Fruit fly (Drosophila melanogaster) whole organism, embryonic: Measurements from ENCODE around the gene CG5790.
A peak's percentile ranks its signal among the peaks of the same experiment; 100 is the strongest.

Source experiments
- CG10543 ChIP-seq: fragments of 200-800 bp; sonication (Bioruptor generic); optimal IDR thresholded peaks from 3 replicates; lab custom pipeline; 2017; ENCODE audit warnings: missing biosample characterization, mild to moderate bottlenecking, missing genetic modification characterization, moderate library complexity
- CG10654 ChIP-seq: fragments of 200-800 bp; sonication (Bioruptor generic); optimal IDR thresholded peaks from 2 replicates; lab custom pipeline; 2016; ENCODE audit warnings: missing biosample characterization, missing genetic modification characterization
- CG12744 ChIP-seq: fragments of 200-800 bp; sonication (Bioruptor generic); optimal IDR thresholded peaks from 2 replicates; lab custom pipeline; 2016; ENCODE audit warnings: missing biosample characterization, missing genetic modification characterization
- CG12942 ChIP-seq: fragments of 200-800 bp; sonication (Bioruptor generic); optimal IDR thresholded peaks from 3 replicates; lab custom pipeline; 2016; ENCODE audit warnings: missing biosample characterization, missing genetic modification characterization
- CG15073 ChIP-seq: fragments of 200-800 bp; sonication (Bioruptor generic); optimal IDR thresholded peaks from 2 replicates; lab custom pipeline; 2016; ENCODE audit warnings: missing biosample characterization, missing genetic modification characterization
- CG15514 ChIP-seq: fragments of 200-800 bp; sonication (Bioruptor generic); optimal IDR thresholded peaks from 3 replicates; lab custom pipeline; 2017; ENCODE audit warnings: missing biosample characterization, missing genetic modification characterization, mild to moderate bottlenecking, moderate library complexity, missing genetic modification reagents
- CG16813 ChIP-seq: fragments of 200-800 bp; sonication (Bioruptor generic); IDR thresholded peaks from 3 replicates; pipeline ENCODE4 v1.3.6; 2022; ENCODE audit warnings: missing biosample characterization, missing genetic modification characterization; ENCODE audit not compliant: partially characterized antibody
- CG16863 ChIP-seq: fragments of 200-800 bp; sonication (Bioruptor generic); optimal IDR thresholded peaks from 3 replicates; lab custom pipeline; 2016; ENCODE audit warnings: missing biosample characterization, missing genetic modification characterization
- CG18599 ChIP-seq: fragments of 200-800 bp; sonication (Bioruptor generic); optimal IDR thresholded peaks from 3 replicates; lab custom pipeline; 2017; ENCODE audit warnings: missing biosample characterization, missing genetic modification characterization, mild to moderate bottlenecking, moderate library complexity, missing genetic modification reagents
- CG2678 ChIP-seq: fragments of 200-800 bp; sonication (Bioruptor generic); optimal IDR thresholded peaks from 3 replicates; lab custom pipeline; 2019; ENCODE audit warnings: missing biosample characterization, mild to moderate bottlenecking, missing genetic modification characterization, moderate library complexity
- CG31388 ChIP-seq: fragments of 200-800 bp; sonication (Bioruptor generic); optimal IDR thresholded peaks from 2 replicates; lab custom pipeline; 2016; ENCODE audit warnings: missing biosample characterization, missing genetic modification characterization
- CG31441 ChIP-seq: fragments of 200-800 bp; sonication (Bioruptor generic); IDR thresholded peaks from 2 replicates; pipeline ENCODE4 v1.3.6; 2022; ENCODE audit warnings: missing biosample characterization, missing genetic modification characterization
- CG3995 ChIP-seq: fragments of 200-800 bp; sonication (Bioruptor generic); optimal IDR thresholded peaks from 3 replicates; lab custom pipeline; 2016; ENCODE audit warnings: missing biosample characterization, missing genetic modification characterization
- CG4820 ChIP-seq: fragments of 200-800 bp; sonication (Bioruptor generic); optimal IDR thresholded peaks from 3 replicates; lab custom pipeline; 2016; ENCODE audit warnings: missing biosample characterization, missing genetic modification characterization
- CG6765 ChIP-seq: fragments of 200-800 bp; sonication (Bioruptor generic); optimal IDR thresholded peaks from 3 replicates; lab custom pipeline; 2017; ENCODE audit warnings: missing biosample characterization, mild to moderate bottlenecking, missing genetic modification characterization
- CG8478 ChIP-seq: fragments of >200 bp; optimal IDR thresholded peaks from 2 replicates; lab custom pipeline; 2018
- CG9215 ChIP-seq: fragments of 200-800 bp; sonication (Bioruptor generic); IDR thresholded peaks from 2 replicates; pipeline ENCODE4 v1.3.6; 2022; ENCODE audit warnings: missing biosample characterization, missing genetic modification characterization
- CG9817 ChIP-seq: fragments of 200-800 bp; sonication (Bioruptor generic); optimal IDR thresholded peaks from 2 replicates; lab custom pipeline; 2018; ENCODE audit warnings: missing biosample characterization, mild to moderate bottlenecking, missing genetic modification characterization, moderate library complexity
- CG9876 ChIP-seq: fragments of 200-800 bp; sonication (Bioruptor generic); optimal IDR thresholded peaks from 2 replicates; lab custom pipeline; 2016; ENCODE audit warnings: missing biosample characterization, missing genetic modification characterization
- CG9932 ChIP-seq: fragments of 200-800 bp; sonication (Bioruptor generic); IDR thresholded peaks from 2 replicates; pipeline ENCODE4 v1.3.6; 2022; ENCODE audit warnings: missing biosample characterization, missing genetic modification characterization
- Ets65A ChIP-seq: fragments of 200-800 bp; sonication (Bioruptor generic); peaks from one replicate; lab custom pipeline; 2016; ENCODE audit warnings: missing biosample characterization, missing genetic modification characterization
- HLHmδ ChIP-seq: fragments of 200-800 bp; sonication (Bioruptor generic); optimal IDR thresholded peaks from 2 replicates; lab custom pipeline; 2018; ENCODE audit warnings: missing biosample characterization, mild to moderate bottlenecking, missing genetic modification characterization, moderate library complexity
- Hmr ChIP-seq: fragments of 200-800 bp; sonication (Bioruptor generic); optimal IDR thresholded peaks from 3 replicates; lab custom pipeline; 2017; ENCODE audit warnings: mild to moderate bottlenecking, missing biosample characterization, missing genetic modification reagents, missing genetic modification characterization
- Hr78 ChIP-seq, 2 experiments: fragments of 200-800 bp in 1 of 2; fragments of >200 bp in 1 of 2; sonication (Bioruptor generic) in 1 of 2; optimal IDR thresholded peaks; 2 replicates each; lab custom pipeline; 2017 to 2019; ENCODE audit warnings: missing biosample characterization in 2 of 2, missing genetic modification characterization in 2 of 2, mild to moderate bottlenecking in 1 of 2, moderate library complexity in 1 of 2
- Lpt ChIP-seq: fragments of >200 bp; optimal IDR thresholded peaks from 2 replicates; lab custom pipeline; 2018; ENCODE audit warnings: missing biosample characterization, missing genetic modification characterization
- MBD-R2 ChIP-seq: fragments of 200-800 bp; sonication (Bioruptor generic); IDR thresholded peaks from 2 replicates; pipeline ENCODE4 v1.3.6; 2022; ENCODE audit warnings: missing biosample characterization, missing genetic modification characterization
- Nf-YC ChIP-seq: fragments of 200-800 bp; optimal IDR thresholded peaks from 3 replicates; lab custom pipeline; 2019; ENCODE audit warnings: missing biosample characterization, mild to moderate bottlenecking, missing genetic modification characterization, moderate library complexity
- NfI ChIP-seq: fragments of 200-800 bp; sonication (Bioruptor generic); optimal IDR thresholded peaks from 3 replicates; lab custom pipeline; 2018; ENCODE audit warnings: missing biosample characterization, mild to moderate bottlenecking, missing genetic modification characterization, moderate library complexity
- Ptx1 ChIP-seq: fragments of 200-800 bp; sonication (Bioruptor generic); IDR thresholded peaks from 2 replicates; pipeline ENCODE4 v1.3.6; 2022; ENCODE audit warnings: missing biosample characterization, missing genetic modification characterization
- Usf ChIP-seq: fragments of 200-800 bp; sonication (Bioruptor generic); optimal IDR thresholded peaks from 2 replicates; lab custom pipeline; 2017; ENCODE audit warnings: missing genotype, missing biosample characterization, missing genetic modification characterization
- ac ChIP-seq: fragments of 200-800 bp; sonication (Bioruptor generic); optimal IDR thresholded peaks from 3 replicates; lab custom pipeline; 2017; ENCODE audit warnings: missing biosample characterization, mild to moderate bottlenecking, missing genetic modification characterization
- aop ChIP-seq: fragments of 200-800 bp; sonication (Bioruptor generic); IDR thresholded peaks from 2 replicates; pipeline ENCODE4 v1.3.6; 2022; ENCODE audit warnings: missing biosample characterization, missing genetic modification characterization
- bab2 ChIP-seq: fragments of 200-800 bp; sonication (Bioruptor generic); optimal IDR thresholded peaks from 2 replicates; lab custom pipeline; 2016; ENCODE audit warnings: missing biosample characterization, missing genetic modification characterization
- chif ChIP-seq, 2 experiments: fragments of 200-800 bp; sonication (Bioruptor generic); optimal IDR thresholded peaks; 3 replicates each; lab custom pipeline; 2016; ENCODE audit warnings: missing biosample characterization in 2 of 2, missing genetic modification characterization in 2 of 2
- dmrt99B ChIP-seq: fragments of 200-800 bp; sonication (Bioruptor generic); optimal IDR thresholded peaks from 2 replicates; lab custom pipeline; 2018; ENCODE audit warnings: missing biosample characterization, mild to moderate bottlenecking, missing genetic modification characterization, moderate library complexity
- emc ChIP-seq: fragments of 200-800 bp; sonication (Bioruptor generic); optimal IDR thresholded peaks from 2 replicates; lab custom pipeline; 2016; ENCODE audit warnings: missing biosample characterization, missing genetic modification characterization
- grau ChIP-seq: fragments of 200-800 bp; optimal IDR thresholded peaks from 3 replicates; lab custom pipeline; 2019; ENCODE audit warnings: missing biosample characterization, mild to moderate bottlenecking, missing genetic modification characterization, moderate library complexity
- jigr1 ChIP-seq: fragments of 200-800 bp; sonication (Bioruptor generic); IDR thresholded peaks from 3 replicates; pipeline ENCODE4 v1.3.6; 2022; ENCODE audit warnings: missing biosample characterization, missing genetic modification characterization
- knrl ChIP-seq: fragments of 200-800 bp; sonication (Bioruptor generic); IDR thresholded peaks from 3 replicates; pipeline ENCODE4 v1.3.6; 2022; ENCODE audit warnings: missing biosample characterization, missing genetic modification characterization; ENCODE audit not compliant: partially characterized antibody
- lbe ChIP-seq: fragments of 200-800 bp; sonication (Bioruptor generic); optimal IDR thresholded peaks from 2 replicates; lab custom pipeline; 2016; ENCODE audit warnings: missing biosample characterization, mild to moderate bottlenecking, missing genetic modification characterization
- lilli ChIP-seq: fragments of 200-800 bp; sonication (Bioruptor generic); optimal IDR thresholded peaks from 3 replicates; lab custom pipeline; 2016; ENCODE audit warnings: missing biosample characterization, missing genetic modification characterization
- pho ChIP-seq: fragments of 200-800 bp; sonication (Bioruptor generic); optimal IDR thresholded peaks from 2 replicates; lab custom pipeline; 2016; ENCODE audit warnings: missing biosample characterization, missing genetic modification characterization
- psq ChIP-seq: fragments of 200-800 bp; sonication (Bioruptor generic); optimal IDR thresholded peaks from 2 replicates; lab custom pipeline; 2017; ENCODE audit warnings: missing biosample characterization, missing genetic modification characterization
- sc ChIP-seq, 3 experiments: fragments of >200 bp in 2 of 3; fragments of 200-800 bp in 1 of 3; sonication (Bioruptor generic) in 1 of 3; optimal IDR thresholded peaks; 2 replicates in 2 of 3; 3 replicates in 1 of 3; lab custom pipeline; 2017; ENCODE audit warnings: mild to moderate bottlenecking in 1 of 3, missing biosample characterization in 1 of 3, missing genetic modification characterization in 1 of 3, missing genetic modification reagents in 1 of 3
- sima ChIP-seq: fragments of 200-800 bp; sonication (Bioruptor generic); optimal IDR thresholded peaks from 2 replicates; lab custom pipeline; 2016; ENCODE audit warnings: missing biosample characterization, missing genetic modification characterization
- slou ChIP-seq: fragments of 200-800 bp; sonication (Bioruptor generic); optimal IDR thresholded peaks from 3 replicates; lab custom pipeline; 2016; ENCODE audit warnings: missing biosample characterization, missing genetic modification characterization
- stwl ChIP-seq: fragments of 200-800 bp; sonication (Bioruptor generic); optimal IDR thresholded peaks from 3 replicates; lab custom pipeline; 2018; ENCODE audit warnings: missing biosample characterization, mild to moderate bottlenecking, missing genetic modification characterization, moderate library complexity
- tin ChIP-seq: fragments of 200-800 bp; sonication (Bioruptor generic); optimal IDR thresholded peaks from 3 replicates; lab custom pipeline; 2016; ENCODE audit warnings: missing biosample characterization, missing genetic modification characterization
- wek ChIP-seq: fragments of 200-800 bp; sonication (Bioruptor generic); optimal IDR thresholded peaks from 3 replicates; lab custom pipeline; 2018; ENCODE audit warnings: missing biosample characterization, mild to moderate bottlenecking, missing genetic modification characterization, moderate library complexity
- zen2 ChIP-seq: fragments of 200-800 bp; sonication (Bioruptor generic); IDR thresholded peaks from 3 replicates; pipeline ENCODE4 v1.3.6; 2022; ENCODE audit warnings: missing biosample characterization, missing genetic modification characterization; ENCODE audit not compliant: partially characterized antibody

The CG5790 gene

dm6 chr2L:18267815-18268214 lies 26.8 kb upstream of the CG5790 start (continued):
- no peak for TF ChIP-seq Hr78 (GFP tag; optimal IDR thresholded peaks at IDR 0.05; lab: Kevin White, UChicago)
- TF ChIP-seq CG31388 = no peak
- peak; percentile 30 for TF ChIP-seq grau (tag; lab: Kevin White, UChicago)
- no peak for TF ChIP-seq CG10654 (GFP tag; lab: Kevin White, UChicago)
- no peak for TF ChIP-seq knrl (GFP tag; lab: Robert Waterston, UW)
- no peak for TF ChIP-seq chif (GFP tag; optimal IDR thresholded peaks at IDR 0.05; lab: Kevin White, UChicago)
- TF ChIP-seq ac (GFP tag; lab: Kevin White, UChicago) = no peak
- TF ChIP-seq stwl (tag; lab: Kevin White, UChicago) = no peak
- no peak for TF ChIP-seq CG12942 (GFP tag; lab: Kevin White, UChicago)
- no peak for TF ChIP-seq lbe (GFP tag; lab: Kevin White, UChicago)
- TF ChIP-seq Ets65A = peak; percentile 64
- no peak for TF ChIP-seq psq
- TF ChIP-seq CG2678 (tag; lab: Kevin White, UChicago) = peak; percentile 48
- TF ChIP-seq CG16863 = no peak
- TF ChIP-seq CG6765 = no peak
- no peak for TF ChIP-seq CG8478 (lab: Kevin White, UChicago)
- TF ChIP-seq CG12744 (GFP tag; lab: Kevin White, UChicago) = no peak
- TF ChIP-seq CG9876 (GFP tag; lab: Kevin White, UChicago) = no peak
- peak; percentile 41 for TF ChIP-seq dmrt99B
- TF ChIP-seq HLHmδ (GFP tag; lab: Kevin White, UChicago) = no peak
- TF ChIP-seq tin (GFP tag; lab: Kevin White, UChicago) = no peak
- TF ChIP-seq CG18599 = peak; percentile 72
- TF ChIP-seq wek (GFP tag; lab: Kevin White, UChicago) = no peak
- TF ChIP-seq bab2 (GFP tag; lab: Kevin White, UChicago) = no peak
- TF ChIP-seq CG4820 (GFP tag; lab: Kevin White, UChicago) = no peak
- TF ChIP-seq CG16813 = no peak
- peak; percentile 48 for TF ChIP-seq Hmr (GFP tag; lab: Kevin White, UChicago)
- TF ChIP-seq Ptx1 (GFP tag; lab: Robert Waterston, UW) = 0 out of 2 replicates have a peak, but pooled peaks have one; percentile 9
- peak; percentile 13; the same call in 1 of the 2 replicates for TF ChIP-seq CG9215
- peak; percentile 10 for TF ChIP-seq CG15514 (GFP tag; lab: Kevin White, UChicago)
- no peak for TF ChIP-seq lilli (GFP tag; lab: Kevin White, UChicago)
- no peak for TF ChIP-seq sc (optimal IDR thresholded peaks at IDR 0.05; lab: Kevin White, UChicago)
- no peak for TF ChIP-seq sc (GFP tag; optimal IDR thresholded peaks at IDR 0.05; lab: Kevin White, UChicago)
- no peak for TF ChIP-seq emc
- no peak for TF ChIP-seq Lpt (GFP tag; lab: Kevin White, UChicago)
- 0 out of 2 replicates have a peak, but pooled peaks have one; percentile 41 for TF ChIP-seq CG9932 (GFP tag; lab: Robert Waterston, UW)
- TF ChIP-seq pho (GFP tag; lab: Kevin White, UChicago) = no peak
- no peak for TF ChIP-seq Nf-YC (tag; lab: Kevin White, UChicago)
- no peak for TF ChIP-seq zen2 (GFP tag; lab: Robert Waterston, UW)
- TF ChIP-seq jigr1 (GFP tag; lab: Robert Waterston, UW) = no peak
- TF ChIP-seq MBD-R2 = 0 out of 2 replicates have a peak, but pooled peaks have one; percentile 16
- no peak for TF ChIP-seq CG3995 (GFP tag; lab: Kevin White, UChicago)
- no peak for TF ChIP-seq CG15073 (GFP tag; lab: Kevin White, UChicago)
- TF ChIP-seq slou (GFP tag; lab: Kevin White, UChicago) = no peak
- TF ChIP-seq sima = no peak
- TF ChIP-seq aop = no peak
- TF ChIP-seq Usf = no peak
- TF ChIP-seq CG10543 (GFP tag; lab: Kevin White, UChicago) = no peak
- TF ChIP-seq CG9817 (tag; lab: Kevin White, UChicago) = no peak
- TF ChIP-seq NfI (GFP tag; lab: Kevin White, UChicago) = peak; percentile 13
- TF ChIP-seq CG31441 (GFP tag; lab: Robert Waterston, UW) = 0 out of 2 replicates have a peak, but pooled peaks have one; percentile 13
